Fruit fly (Drosophila melanogaster): Measurements from ENCODE around the gene Non2.

Non2 gene

dm6 chr3L:2745698-2746410 is 20.9 kb upstream of the Non2 start (continued):
- TF ChIP-seq Hr78 (GFP tag; optimal IDR thresholded peaks at IDR 0.05) (no peak), H2.0 (GFP tag; IDR thresholded peaks at IDR 0.05) (no peak), CG12769 (tag; optimal IDR thresholded peaks at IDR 0.05) (no peak), Nf-YB (GFP tag; optimal IDR thresholded peaks at IDR 0.05) (no peak), Drgx (GFP tag; IDR thresholded peaks at IDR 0.05) (no peak), CG17359 (tag; optimal IDR thresholded peaks at IDR 0.05) (no peak), CG8765 (GFP tag; IDR thresholded peaks at IDR 0.05) (no peak), dan (GFP tag; IDR thresholded peaks at IDR 0.05) (no peak), eve (GFP tag; optimal IDR thresholded peaks at IDR 0.05) (no peak), HHEX (GFP tag; optimal IDR thresholded peaks at IDR 0.05) (peak; percentile 46), insv (GFP tag; optimal IDR thresholded peaks at IDR 0.05) (no peak), pum (GFP tag; optimal IDR thresholded peaks at IDR 0.05) (no peak), amos (GFP tag; IDR thresholded peaks at IDR 0.05; ENCODE audit: partially characterized antibody) (no peak), CG7987 (GFP tag; optimal IDR thresholded peaks at IDR 0.05) (peak; percentile 10), CG15073 (GFP tag; optimal IDR thresholded peaks at IDR 0.05) (no peak), tin (GFP tag; optimal IDR thresholded peaks at IDR 0.05) (no peak), CG16815 (GFP tag; optimal IDR thresholded peaks at IDR 0.05) (no peak), mld (GFP tag; IDR thresholded peaks at IDR 0.05; ENCODE audit: partially characterized antibody) (no peak), CG7271 (tag; optimal IDR thresholded peaks at IDR 0.05) (no peak), CG17912 (GFP tag; optimal IDR thresholded peaks at IDR 0.05) (no peak), peb (GFP tag; IDR thresholded peaks at IDR 0.05) (no peak), scrt (GFP tag; optimal IDR thresholded peaks at IDR 0.05) (no peak), Hmr (GFP tag; optimal IDR thresholded peaks at IDR 0.05) (no peak), jigr1 (GFP tag; IDR thresholded peaks at IDR 0.05) (no peak), grau (tag; optimal IDR thresholded peaks at IDR 0.05) (no peak), knrl (GFP tag; IDR thresholded peaks at IDR 0.05; ENCODE audit: partially characterized antibody) (no peak), HLHmδ (GFP tag; optimal IDR thresholded peaks at IDR 0.05) (no peak), dm (GFP tag; optimal IDR thresholded peaks at IDR 0.05) (no peak), CG14667 (GFP tag; IDR thresholded peaks at IDR 0.05) (no peak), MTF-1 (GFP tag; optimal IDR thresholded peaks at IDR 0.05; ENCODE audit: borderline replicate concordance) (no peak), Dip3 (GFP tag; optimal IDR thresholded peaks at IDR 0.05) (no peak), zfh1 (GFP tag; IDR thresholded peaks at IDR 0.05) (no peak), CG13296 (GFP tag; optimal IDR thresholded peaks at IDR 0.05) (no peak), dysf (GFP tag; IDR thresholded peaks at IDR 0.05) (peak; percentile 35; the same call in 1 of the 3 replicates), unpg (GFP tag; optimal IDR thresholded peaks at IDR 0.05) (no peak), CG6654 (GFP tag; optimal IDR thresholded peaks at IDR 0.05) (no peak), C15 (GFP tag; IDR thresholded peaks at IDR 0.05) (no peak), HLH54F (GFP tag; optimal IDR thresholded peaks at IDR 0.05) (no peak), sqz (GFP tag; optimal IDR thresholded peaks at IDR 0.05) (no peak), tgo (GFP tag; IDR thresholded peaks at IDR 0.05) (no peak), onecut (GFP tag; IDR thresholded peaks at IDR 0.05) (peak; percentile 91), HmgZ (tag; optimal IDR thresholded peaks at IDR 0.05) (no peak), CG12659 (GFP tag; optimal IDR thresholded peaks at IDR 0.05) (no peak), CG5180 (GFP tag; optimal IDR thresholded peaks at IDR 0.05) (peak; percentile 90), CG2129 (GFP tag; IDR thresholded peaks at IDR 0.05; ENCODE audit: partially characterized antibody) (no peak), her (GFP tag; optimal IDR thresholded peaks at IDR 0.05) (no peak), CG31224 (GFP tag; IDR thresholded peaks at IDR 0.05) (no peak), sob (GFP tag; IDR thresholded peaks at IDR 0.05) (0 out of 2 replicates have a peak, but pooled peaks have one; percentile 6), vfl (GFP tag; optimal IDR thresholded peaks at IDR 0.05) (no peak), pros (GFP tag; optimal IDR thresholded peaks at IDR 0.05) (no peak)

Measured in whole organism, embryonic.